Worm (Caenorhabditis elegans): Measurements from ENCODE around the gene nucb-1.

nucb-1 gene

ce11 chrX:10158716-10159115, 38.8 kb upstream of the nucb-1 start, which contains the start of gene erd-2.1 (continued):
- TF ChIP-seq ceh-82 (tag; optimal IDR thresholded peaks at IDR 0.05) (peak in 2 of 3 experiments; percentile 33 to 66), sptf-1 (tag; optimal IDR thresholded peaks at IDR 0.05) (no peak), mef-2 (tag; optimal IDR thresholded peaks at IDR 0.05) (peak; percentile 7), pag-3 (tag; optimal IDR thresholded peaks at IDR 0.05; ENCODE audit: borderline replicate concordance, insufficient read depth) (no peak), lin-15B (tag; optimal IDR thresholded peaks at IDR 0.05) (no peak), efl-3 (GFP tag; optimal IDR thresholded peaks at IDR 0.05) (no peak)

DNA sequence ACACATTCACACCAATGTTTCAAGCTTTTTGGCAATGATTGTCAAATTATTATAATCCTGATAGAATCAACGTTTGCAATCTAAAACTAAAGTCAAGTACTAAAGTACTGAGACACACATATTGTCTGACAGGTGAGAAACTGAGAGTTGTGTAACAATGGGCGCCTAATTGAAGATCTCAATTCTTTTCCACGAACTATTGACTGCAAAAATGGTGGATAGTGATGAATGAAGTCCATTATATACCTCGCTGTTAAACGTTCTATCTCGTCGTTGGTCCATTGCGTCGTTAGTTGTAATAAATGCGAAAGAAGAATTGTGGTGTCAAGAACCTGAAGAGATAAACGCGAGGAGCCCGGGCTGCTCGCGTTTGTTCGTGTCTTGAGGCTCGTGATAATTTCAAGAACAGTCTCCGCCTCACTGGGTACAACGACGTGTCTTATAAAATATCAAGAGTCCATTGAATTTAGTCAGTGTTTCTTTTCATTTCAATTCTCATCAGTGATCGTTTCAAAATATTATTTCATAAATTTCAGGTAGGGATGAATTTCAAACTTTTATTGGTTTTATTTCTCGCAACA, 37.3 kb upstream of the nucb-1 start, which contains the start of gene F09B9.4:
TSS of gene F09B9.4 (plus strand) at position 531 of the 581 bp plus-strand sequence.
- TF ChIP-seq nhr-71 (tag; optimal IDR thresholded peaks at IDR 0.05) = peak; percentile 23
- no peak for TF ChIP-seq sup-37 (GFP tag; optimal IDR thresholded peaks at IDR 0.05)
- TF ChIP-seq lin-14 (GFP tag; optimal IDR thresholded peaks at IDR 0.05) = peak; percentile 59
- peak; percentile 10 for TF ChIP-seq lin-39 (tag; optimal IDR thresholded peaks at IDR 0.05)
- TF ChIP-seq rnt-1 (tag; optimal IDR thresholded peaks at IDR 0.05) = peak; percentile 65
- TF ChIP-seq aha-1 (tag; optimal IDR thresholded peaks at IDR 0.05) = no peak

DNA sequence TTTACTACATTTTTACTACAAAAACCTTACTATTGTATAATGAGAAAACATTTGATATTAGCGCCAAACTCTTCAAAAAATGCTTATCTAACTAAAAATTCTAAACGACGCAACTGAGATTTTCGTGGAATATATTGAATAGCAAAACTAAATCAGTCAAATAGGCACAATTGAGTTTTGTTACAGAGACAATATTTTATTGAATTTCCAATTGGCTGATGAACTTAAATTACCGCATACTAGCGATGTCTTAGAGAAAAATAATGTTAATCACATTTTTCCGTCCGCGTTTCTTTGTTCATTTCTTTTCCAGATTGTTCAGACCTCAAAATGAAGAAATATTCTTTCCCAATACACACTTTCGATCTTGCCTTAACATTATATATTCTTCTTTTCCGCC, 35.0 kb upstream of the nucb-1 start:
- TF ChIP-seq unc-86 (tag; optimal IDR thresholded peaks at IDR 0.05) (no peak), xbp-1 (tag; optimal IDR thresholded peaks at IDR 0.05) (no peak), tlp-1 (tag; optimal IDR thresholded peaks at IDR 0.05) (no peak), irx-1 (tag; optimal IDR thresholded peaks at IDR 0.05) (no peak), nhr-71 (tag; optimal IDR thresholded peaks at IDR 0.05) (no peak), zip-4 (GFP tag; optimal IDR thresholded peaks at IDR 0.05) (no peak), blmp-1 (tag; optimal IDR thresholded peaks at IDR 0.05) (no peak), ztf-4 (tag; optimal IDR thresholded peaks at IDR 0.05) (no peak), C16A3.4 (tag; optimal IDR thresholded peaks at IDR 0.05) (no peak)

DNA sequence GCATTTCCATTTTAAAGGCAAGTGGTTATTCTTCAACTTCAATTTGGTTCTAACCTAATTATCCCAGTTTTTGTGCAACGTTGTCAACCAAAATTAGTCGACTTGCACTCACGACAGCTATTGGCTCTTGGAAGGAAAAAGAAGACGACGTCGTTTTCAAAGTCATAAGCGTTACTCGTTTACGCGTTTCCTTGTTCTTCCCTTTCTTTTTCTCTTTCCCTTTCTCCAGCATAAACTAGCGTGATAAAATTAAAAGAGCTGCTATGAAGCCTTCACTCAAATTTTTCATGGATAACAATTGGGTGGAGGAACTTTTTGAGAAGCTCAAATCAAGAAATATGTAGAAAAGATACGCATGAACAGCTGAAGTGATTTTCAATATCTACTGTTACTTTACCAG, 34.3 kb upstream of the nucb-1 start:
- TF ChIP-seq lin-14 (GFP tag; optimal IDR thresholded peaks at IDR 0.05) (peak; percentile 33), ceh-8 (GFP tag; optimal IDR thresholded peaks at IDR 0.05) (peak; percentile 78), nhr-76 (tag; optimal IDR thresholded peaks at IDR 0.05) (no peak)

DNA sequence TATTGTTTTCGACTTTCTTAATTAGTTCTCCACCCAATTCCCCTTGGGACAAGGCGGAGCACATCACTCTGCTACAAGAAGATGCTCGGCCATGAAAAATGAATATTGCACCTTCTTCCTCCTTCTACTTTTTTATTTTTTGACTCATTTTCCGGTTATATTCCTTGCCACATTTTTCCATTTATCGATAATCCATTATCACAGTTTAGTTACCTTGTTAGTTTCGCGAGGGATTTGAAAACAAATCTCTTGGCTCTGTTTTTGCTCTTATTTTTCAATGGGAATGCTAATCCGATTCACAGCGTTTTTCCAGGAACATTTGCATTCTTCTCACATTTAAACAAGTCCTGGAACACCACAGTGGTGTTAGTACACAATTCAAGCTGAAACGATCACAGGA, 30.5 kb upstream of the nucb-1 start, which contains the start of gene rnp-9:
TSS of gene rnp-9 (plus strand) at position 301 of the 400 bp plus-strand sequence.
- TF ChIP-seq pax-3 (tag; optimal IDR thresholded peaks at IDR 0.05) (no peak), dsc-1 (tag; optimal IDR thresholded peaks at IDR 0.05) (peak; percentile 35)

- TF ChIP-seq blmp-1 (tag; optimal IDR thresholded peaks at IDR 0.05) (peak; percentile 72), nhr-20 (tag; optimal IDR thresholded peaks at IDR 0.05) (peak; percentile 53), nhr-71 (tag; optimal IDR thresholded peaks at IDR 0.05) (peak; percentile 30), nhr-85 (tag) (peak; percentile 78), elt-3 (tag; optimal IDR thresholded peaks at IDR 0.05) (peak in 2 of 6 experiments; percentile 70 to 98), snu-23 (GFP tag; optimal IDR thresholded peaks at IDR 0.05) (peak; percentile 13), Y116A8C.19 (tag; optimal IDR thresholded peaks at IDR 0.05; ENCODE audit: borderline replicate concordance) (no peak), nhr-11 (tag; optimal IDR thresholded peaks at IDR 0.05) (no peak), lin-14 (GFP tag; optimal IDR thresholded peaks at IDR 0.05) (peak; percentile 30), lin-35 (GFP tag; optimal IDR thresholded peaks at IDR 0.05) (peak in 1 of 2 experiments; percentile 17), C34B4.2 (tag; optimal IDR thresholded peaks at IDR 0.05) (no peak), aly-2 (tag; optimal IDR thresholded peaks at IDR 0.05) (no peak)
Observed at ce11 chrX:10168534-10168933, 29.0 kb upstream of the nucb-1 start.
